Worm (Caenorhabditis elegans) whole organism, L4 larva: ENCODE measurements around the gene F19H6.6.

Experiments used
- D1046.2 ChIP-seq: fragments of 200-800 bp; sonication (Bioruptor generic); IDR thresholded peaks from 2 replicates; pipeline ENCODE4 v1.3.6; 2022; ENCODE audit warnings: missing genetic modification characterization, missing compliant biosample characterization
- F37D6.2 ChIP-seq: sonication (generic microtip); optimal IDR thresholded peaks from 2 replicates; lab custom pipeline; 2016; ENCODE audit warnings: mild to moderate bottlenecking, missing genetic modification characterization, missing compliant biosample characterization
- R02D3.7 ChIP-seq: fragments of 150-350 bp; sonication (generic microtip); optimal IDR thresholded peaks from 3 replicates; lab custom pipeline; 2014; ENCODE audit warnings: missing biosample characterization, missing genetic modification characterization
- Y75B8A.6 ChIP-seq: fragments of 200-800 bp; sonication (Bioruptor generic); IDR thresholded peaks from 2 replicates; pipeline ENCODE4 v1.3.6; 2022; ENCODE audit warnings: missing genetic modification reagents, missing genetic modification characterization, missing compliant biosample characterization
- ZK337.2 ChIP-seq: fragments of 200-800 bp; sonication (Bioruptor generic); IDR thresholded peaks from 2 replicates; pipeline ENCODE4 v1.3.6; 2022; ENCODE audit warnings: missing genetic modification reagents, missing genetic modification characterization, missing compliant biosample characterization
- ZK546.5 ChIP-seq, 2 experiments: sonication (generic microtip); optimal IDR thresholded peaks; 2 replicates each; lab custom pipeline; 2017; ENCODE audit warnings: missing biosample characterization in 2 of 2, missing genetic modification characterization in 2 of 2
- arid-1 ChIP-seq: fragments of 200-800 bp; sonication (Bioruptor generic); conservative IDR thresholded peaks from 2 replicates; pipeline ENCODE4 v1.3.6; 2022; ENCODE audit warnings: missing genetic modification reagents, missing genetic modification characterization, missing compliant biosample characterization
- attf-4 ChIP-seq: sonication (generic microtip); optimal IDR thresholded peaks from 3 replicates; lab custom pipeline; 2017; ENCODE audit warnings: missing biosample characterization, missing genetic modification characterization
- ceh-20 ChIP-seq: fragments of 200-800 bp; sonication (Bioruptor generic); IDR thresholded peaks from 2 replicates; pipeline ENCODE4 v1.3.6; 2022; ENCODE audit warnings: missing genetic modification reagents, missing genetic modification characterization, missing compliant biosample characterization
- ceh-32 ChIP-seq: sonication (generic microtip); optimal IDR thresholded peaks from 2 replicates; lab custom pipeline; 2016; ENCODE audit warnings: mild to moderate bottlenecking, missing genetic modification characterization, missing compliant biosample characterization; ENCODE audit not compliant: poor library complexity
- ceh-44 ChIP-seq: fragments of 200-800 bp; sonication (Bioruptor generic); IDR thresholded peaks from 2 replicates; pipeline ENCODE4 v1.3.6; 2022; ENCODE audit warnings: missing genetic modification reagents, missing genetic modification characterization, missing compliant biosample characterization
- ceh-62 ChIP-seq: sonication (generic microtip); optimal IDR thresholded peaks from 2 replicates; lab custom pipeline; 2017; ENCODE audit warnings: missing biosample characterization, missing genetic modification characterization
- ces-1 ChIP-seq: fragments of 150-350 bp; sonication (generic microtip); optimal IDR thresholded peaks from 4 replicates; lab custom pipeline; 2014; ENCODE audit warnings: missing biosample characterization, missing genetic modification reagents, missing genetic modification characterization
- daf-16 ChIP-seq, 3 experiments: sonication (generic microtip); optimal IDR thresholded peaks; 2 replicates each; lab custom pipeline; 2016 to 2017; ENCODE audit warnings: missing genetic modification characterization in 3 of 3, missing genetic modification reagents in 3 of 3, mild to moderate bottlenecking in 2 of 3, missing compliant biosample characterization in 2 of 3, missing biosample characterization in 1 of 3, moderate library complexity in 1 of 3
- daf-19 ChIP-seq: fragments of 200-800 bp; sonication (Bioruptor generic); conservative IDR thresholded peaks from 2 replicates; pipeline ENCODE4 v1.3.6; 2022; ENCODE audit warnings: missing genetic modification characterization, missing compliant biosample characterization
- dmd-8 ChIP-seq: fragments of 200-800 bp; sonication (Bioruptor generic); IDR thresholded peaks from 2 replicates; pipeline ENCODE4 v1.3.6; 2022; ENCODE audit warnings: missing genetic modification characterization, missing compliant biosample characterization
- dmd-9 ChIP-seq: fragments of 200-800 bp; sonication (Bioruptor generic); IDR thresholded peaks from 2 replicates; pipeline ENCODE4 v1.3.6; 2022; ENCODE audit warnings: missing genetic modification reagents, missing genetic modification characterization, missing compliant biosample characterization
- duxl-1 ChIP-seq: sonication (generic microtip); optimal IDR thresholded peaks from 2 replicates; lab custom pipeline; 2016; ENCODE audit warnings: mild to moderate bottlenecking, missing genetic modification characterization, moderate library complexity, missing compliant biosample characterization; ENCODE audit not compliant: poor library complexity
- fkh-10 ChIP-seq: fragments of 150-350 bp; optimal IDR thresholded peaks from 2 replicates; lab custom pipeline; 2014; ENCODE audit warnings: missing biosample characterization, missing genetic modification reagents, missing genetic modification characterization
- fos-1 ChIP-seq: fragments of 150-350 bp; optimal IDR thresholded peaks from 2 replicates; lab custom pipeline; 2014; ENCODE audit warnings: missing biosample characterization, missing genetic modification characterization
- jun-1 ChIP-seq: fragments of 150-350 bp; optimal IDR thresholded peaks from 2 replicates; lab custom pipeline; 2014; ENCODE audit warnings: missing biosample characterization, missing genetic modification reagents, missing genetic modification characterization
- lim-7 ChIP-seq: fragments of 200-800 bp; sonication (Bioruptor generic); IDR thresholded peaks from 2 replicates; pipeline ENCODE4 v1.3.6; 2022; ENCODE audit warnings: missing genetic modification characterization, missing compliant biosample characterization
- lin-1 ChIP-seq: fragments of 200-800 bp; sonication (Bioruptor generic); IDR thresholded peaks from 2 replicates; pipeline ENCODE4 v1.3.6; 2022; ENCODE audit warnings: missing genetic modification reagents, missing genetic modification characterization, missing compliant biosample characterization
- lin-13 ChIP-seq: fragments of 150-350 bp; optimal IDR thresholded peaks from 2 replicates; lab custom pipeline; 2014; ENCODE audit warnings: missing biosample characterization, missing genetic modification reagents, missing genetic modification characterization
- lin-38 ChIP-seq: fragments of 200-800 bp; sonication (Bioruptor generic); IDR thresholded peaks from 2 replicates; pipeline ENCODE4 v1.3.6; 2022; ENCODE audit warnings: missing genetic modification reagents, missing genetic modification characterization, missing compliant biosample characterization
- lin-39 ChIP-seq: fragments of 150-350 bp; optimal IDR thresholded peaks from 2 replicates; lab custom pipeline; 2014; ENCODE audit warnings: missing biosample characterization, missing genetic modification reagents, missing genetic modification characterization
- lsy-2 ChIP-seq, 2 experiments: fragments of 150-350 bp in 1 of 2; sonication (generic microtip) in 1 of 2; optimal IDR thresholded peaks; 2 replicates each; lab custom pipeline; 2014 to 2017; ENCODE audit warnings: missing biosample characterization in 2 of 2, missing genetic modification characterization in 2 of 2
- madf-9 ChIP-seq: fragments of 200-800 bp; sonication (Bioruptor generic); conservative IDR thresholded peaks from 2 replicates; pipeline ENCODE4 v1.3.6; 2022; ENCODE audit warnings: missing genetic modification reagents, missing genetic modification characterization, missing compliant biosample characterization
- mdl-1 ChIP-seq, 2 experiments: fragments of 150-350 bp in 1 of 2; sonication (generic microtip) in 1 of 2; optimal IDR thresholded peaks; 2 replicates each; lab custom pipeline; 2014 to 2017; ENCODE audit warnings: missing biosample characterization in 2 of 2, missing genetic modification characterization in 2 of 2
- mdt-29 ChIP-seq: fragments of 200-800 bp; sonication (Bioruptor generic); IDR thresholded peaks from 2 replicates; pipeline ENCODE4 v1.3.6; 2022; ENCODE audit warnings: missing genetic modification reagents, missing genetic modification characterization, missing compliant biosample characterization
- nhr-10 ChIP-seq: fragments of 150-350 bp; optimal IDR thresholded peaks from 2 replicates; lab custom pipeline; 2014; ENCODE audit warnings: missing biosample characterization, missing genetic modification characterization
- nhr-102 ChIP-seq: sonication (generic microtip); optimal IDR thresholded peaks from 2 replicates; lab custom pipeline; 2016; ENCODE audit warnings: mild to moderate bottlenecking, missing genetic modification characterization, moderate library complexity, missing compliant biosample characterization
- nhr-237 ChIP-seq: sonication (generic microtip); optimal IDR thresholded peaks from 2 replicates; lab custom pipeline; 2017; ENCODE audit warnings: missing biosample characterization, missing genetic modification characterization
- nhr-41 ChIP-seq: fragments of 200-800 bp; sonication (Bioruptor generic); IDR thresholded peaks from 2 replicates; pipeline ENCODE4 v1.3.6; 2022; ENCODE audit warnings: missing genetic modification reagents, missing genetic modification characterization, missing compliant biosample characterization
- nhr-77 ChIP-seq: fragments of 150-350 bp; optimal IDR thresholded peaks from 2 replicates; lab custom pipeline; 2014; ENCODE audit warnings: missing biosample characterization, missing genetic modification characterization
- pha-4 ChIP-seq, 2 experiments: fragments of 150-350 bp in 1 of 2; fragments of 200-800 bp in 1 of 2; sonication (Bioruptor generic) in 1 of 2; IDR thresholded peaks in 1 of 2; optimal IDR thresholded peaks in 1 of 2; 2 replicates each; pipeline versions ENCODE4 v1.3.6 to Lab custom; 2014 to 2022; ENCODE audit warnings: missing genetic modification characterization in 2 of 2, missing genetic modification reagents in 2 of 2, missing biosample characterization in 1 of 2, missing compliant biosample characterization in 1 of 2
- saeg-2 ChIP-seq: fragments of 200-800 bp; sonication (Bioruptor generic); IDR thresholded peaks from 2 replicates; pipeline ENCODE4 v1.3.6; 2022; ENCODE audit warnings: missing genetic modification reagents, missing genetic modification characterization, missing compliant biosample characterization
- sdz-12 ChIP-seq: fragments of 200-800 bp; sonication (Bioruptor generic); optimal IDR thresholded peaks from 2 replicates; lab custom pipeline; 2018; ENCODE audit warnings: mild to moderate bottlenecking, missing genetic modification characterization, missing compliant biosample characterization
- spr-3 ChIP-seq: fragments of 200-800 bp; sonication (Bioruptor generic); optimal IDR thresholded peaks from 2 replicates; lab custom pipeline; 2018; ENCODE audit warnings: mild to moderate bottlenecking, missing genetic modification characterization, missing compliant biosample characterization
- unc-62 ChIP-seq, 3 experiments: fragments of 150-350 bp in 1 of 3; sonication (generic microtip); optimal IDR thresholded peaks in 2 of 3; peaks in 1 of 3; 1 replicate in 1 of 3; 2 replicates in 2 of 3; lab custom pipeline; 2014 to 2017; ENCODE audit warnings: missing biosample characterization in 3 of 3, missing genetic modification characterization in 3 of 3, missing genetic modification reagents in 3 of 3, missing genotype in 1 of 3
- vab-7 ChIP-seq: fragments of 200-800 bp; sonication (Bioruptor generic); IDR thresholded peaks from 2 replicates; pipeline ENCODE4 v1.3.6; 2022; ENCODE audit warnings: missing genetic modification reagents, missing genetic modification characterization, missing compliant biosample characterization
- zip-2 ChIP-seq: fragments of 150-350 bp; optimal IDR thresholded peaks from 2 replicates; lab custom pipeline; 2014; ENCODE audit warnings: missing biosample characterization, missing genetic modification characterization
- ztf-7 ChIP-seq: fragments of 150-350 bp; optimal IDR thresholded peaks from 2 replicates; lab custom pipeline; 2014; ENCODE audit warnings: missing biosample characterization, missing genetic modification characterization

The F19H6.6 gene

ce11 chrX:12331795-12332194, 28.8 kb upstream of the F19H6.6 start, which contains the start of gene srd-46:
Gene srd-46 (plus strand): TSS chrX:12332095.
- no peak for TF ChIP-seq jun-1 (tag; lab: Kevin White, UChicago)
- no peak for TF ChIP-seq mdt-29 (GFP tag; lab: Robert Waterston, UW)
- no peak for TF ChIP-seq nhr-41 (GFP tag; lab: Robert Waterston, UW)
- TF ChIP-seq ztf-7 = no peak
- no peak for TF ChIP-seq nhr-10 (tag; lab: Kevin White, UChicago)
- TF ChIP-seq saeg-2 (GFP tag; lab: Robert Waterston, UW) = no peak
- no peak for TF ChIP-seq lin-38 (GFP tag; lab: Robert Waterston, UW)
- TF ChIP-seq ZK546.5 (tag; optimal IDR thresholded peaks at IDR 0.05; lab: Kevin White, UChicago) = no peak
- no peak for TF ChIP-seq ceh-20 (GFP tag; lab: Robert Waterston, UW)
- no peak for TF ChIP-seq spr-3 (GFP tag; lab: Kevin White, UChicago)
- TF ChIP-seq lin-39 = no peak
- no peak for TF ChIP-seq fos-1 (tag; lab: Kevin White, UChicago)
- TF ChIP-seq nhr-102 (tag; lab: Kevin White, UChicago) = no peak
- TF ChIP-seq madf-9 = no peak
- no peak for TF ChIP-seq nhr-237
- TF ChIP-seq lin-13 (GFP tag; lab: Kevin White, UChicago) = no peak
- no peak for TF ChIP-seq ceh-32
- TF ChIP-seq, all 104 proteins: peak for 0

- TF ChIP-seq nhr-10 (tag; lab: Kevin White, UChicago) = no peak
- TF ChIP-seq unc-62 (GFP tag; optimal IDR thresholded peaks at IDR 0.05 in 1 of 2; lab: Kevin White, UChicago) = peak in 1 of 2 experiments; percentile 56
- no peak for TF ChIP-seq unc-62 (tag; optimal IDR thresholded peaks at IDR 0.05; lab: Kevin White, UChicago)
Measured at ce11 chrX:12333479-12333878, 27.1 kb upstream of the F19H6.6 start, which contains the start of gene srd-47. Gene srd-47 (plus strand): TSS chrX:12333642.

ce11 chrX:12335808-12336207, 24.8 kb upstream of the F19H6.6 start, which contains the start of gene srd-48:
Gene srd-48 (plus strand): TSS chrX:12336108.
- TF ChIP-seq zip-2 (tag; lab: Kevin White, UChicago) (no peak), F37D6.2 (no peak), fkh-10 (GFP tag; lab: Kevin White, UChicago) (no peak), ztf-7 (no peak), ces-1 (GFP tag; lab: Kevin White, UChicago) (no peak), R02D3.7 (no peak), vab-7 (no peak), lin-38 (GFP tag; lab: Robert Waterston, UW) (no peak)

- TF ChIP-seq daf-19 (GFP tag; lab: Robert Waterston, UW) (peak; percentile 74), ceh-44 (0 out of 2 replicates have a peak, but pooled peaks have one; percentile 5), dmd-9 (GFP tag; lab: Robert Waterston, UW) (0 out of 2 replicates have a peak, but pooled peaks have one; percentile 21), attf-4 (tag; lab: Kevin White, UChicago) (no peak), lsy-2 (tag; optimal IDR thresholded peaks at IDR 0.05; lab: Kevin White, UChicago) (no peak), D1046.2 (GFP tag; lab: Robert Waterston, UW) (no peak), pha-4 (GFP tag; IDR thresholded peaks at IDR 0.05; lab: Robert Waterston, UW) (peak; percentile 73; the same call in 1 of the 2 replicates), pha-4 (tag; optimal IDR thresholded peaks at IDR 0.05; lab: Kevin White, UChicago) (no peak), dmd-8 (GFP tag; lab: Robert Waterston, UW) (no peak), duxl-1 (peak; percentile 39), daf-16 (GFP tag; optimal IDR thresholded peaks at IDR 0.05; lab: Kevin White, UChicago) (peak; percentile 8 to 30), daf-16 (tag; optimal IDR thresholded peaks at IDR 0.05; lab: Kevin White, UChicago) (no peak), ceh-62 (tag; lab: Kevin White, UChicago) (no peak), arid-1 (GFP tag; lab: Robert Waterston, UW) (no peak), lin-1 (GFP tag; lab: Robert Waterston, UW) (no peak), lin-13 (GFP tag; lab: Kevin White, UChicago) (no peak), vab-7 (no peak; the same call in 1 of the 2 replicates), ztf-7 (no peak), ceh-32 (no peak), madf-9 (no peak), nhr-77 (no peak), lim-7 (GFP tag; lab: Robert Waterston, UW) (no peak), ZK337.2 (GFP tag; lab: Robert Waterston, UW) (no peak), Y75B8A.6 (GFP tag; lab: Robert Waterston, UW) (0 out of 2 replicates have a peak, but pooled peaks have one; percentile 47), mdl-1 (tag; optimal IDR thresholded peaks at IDR 0.05; lab: Kevin White, UChicago) (peak in 1 of 2 experiments; percentile 2), sdz-12 (no peak)
Measured at ce11 chrX:12337846-12338490, 22.7 kb upstream of the F19H6.6 start, which contains the start of gene srd-44. Gene srd-44 (plus strand): TSS chrX:12338440.
